Fruit fly (Drosophila melanogaster) whole organism, prepupa: Measurements from ENCODE around the gene wisp.

Experiments
- CG11762 ChIP-seq: fragments of 200-800 bp; sonication (Bioruptor generic); optimal IDR thresholded peaks from 3 replicates; lab custom pipeline; 2016; ENCODE audit warnings: missing biosample characterization, missing genetic modification characterization; ENCODE audit not compliant: insufficient read depth
- CG1621 ChIP-seq: fragments of 200-800 bp; sonication (Bioruptor generic); optimal IDR thresholded peaks from 3 replicates; lab custom pipeline; 2018; ENCODE audit warnings: missing biosample characterization, mild to moderate bottlenecking, missing genetic modification characterization
- CG16779 ChIP-seq: fragments of 200-800 bp; sonication (Bioruptor generic); optimal IDR thresholded peaks from 3 replicates; lab custom pipeline; 2017; ENCODE audit warnings: missing biosample characterization, mild to moderate bottlenecking, missing genetic modification characterization
- CG32006 ChIP-seq: fragments of 200-800 bp; sonication (Bioruptor generic); optimal IDR thresholded peaks from 3 replicates; lab custom pipeline; 2017; ENCODE audit warnings: missing biosample characterization, mild to moderate bottlenecking, missing genetic modification characterization
- CG4318 ChIP-seq: fragments of 200-800 bp; sonication (Bioruptor generic); optimal IDR thresholded peaks from 3 replicates; lab custom pipeline; 2017; ENCODE audit warnings: missing biosample characterization, mild to moderate bottlenecking, missing genetic modification characterization
- CG6163 ChIP-seq: fragments of 200-800 bp; sonication (Bioruptor generic); IDR thresholded peaks from 3 replicates; pipeline ENCODE4 v1.3.6; 2022; ENCODE audit warnings: missing biosample characterization, missing genetic modification characterization
- CG6792 ChIP-seq: fragments of 200-800 bp; sonication (Bioruptor generic); optimal IDR thresholded peaks from 3 replicates; lab custom pipeline; 2016; ENCODE audit warnings: missing biosample characterization, missing genetic modification characterization
- CG8319 ChIP-seq: fragments of 200-800 bp; sonication (Bioruptor generic); optimal IDR thresholded peaks from 3 replicates; lab custom pipeline; 2016; ENCODE audit warnings: missing biosample characterization, missing genetic modification characterization
- OdsH ChIP-seq: fragments of 200-800 bp; sonication (Bioruptor generic); optimal IDR thresholded peaks from 3 replicates; lab custom pipeline; 2016; ENCODE audit warnings: missing biosample characterization, missing genetic modification characterization
- Sox14 ChIP-seq: fragments of 200-800 bp; sonication (Bioruptor generic); optimal IDR thresholded peaks from 3 replicates; lab custom pipeline; 2016; ENCODE audit warnings: missing biosample characterization, missing genetic modification characterization
- Sox15 ChIP-seq: fragments of 200-800 bp; sonication (Bioruptor generic); optimal IDR thresholded peaks from 3 replicates; lab custom pipeline; 2016; ENCODE audit warnings: missing biosample characterization, missing genetic modification characterization
- dsx ChIP-seq: fragments of 200-800 bp; optimal IDR thresholded peaks from 3 replicates; lab custom pipeline; 2019; ENCODE audit warnings: missing biosample characterization, mild to moderate bottlenecking, missing genetic modification characterization, moderate library complexity; ENCODE audit not compliant: poor library complexity, severe bottlenecking
- eg ChIP-seq: fragments of 200-800 bp; sonication (Bioruptor generic); IDR thresholded peaks from 3 replicates; pipeline ENCODE4 v1.3.6; 2022; ENCODE audit warnings: missing biosample characterization, missing genetic modification characterization

DNA sequence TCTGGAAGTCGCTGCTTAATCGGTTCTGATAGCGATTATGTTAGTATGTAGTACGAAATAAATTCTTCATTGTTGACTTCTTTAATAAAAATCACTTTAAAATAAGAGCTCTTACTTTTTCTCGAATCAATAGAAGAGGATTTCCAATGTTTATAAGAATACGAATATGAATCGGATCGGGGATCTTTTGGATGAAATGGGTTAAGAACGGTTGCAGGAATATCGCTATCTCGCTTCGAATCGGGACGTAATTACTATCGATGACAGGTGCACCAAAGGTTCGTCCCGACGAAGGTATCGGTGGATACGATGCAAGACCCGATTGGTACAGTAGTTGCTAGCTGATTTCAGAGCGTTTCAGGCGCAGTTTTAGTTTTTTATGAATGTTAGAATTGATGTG is at the start of gene wisp:
- no peak for TF ChIP-seq CG8319
- no peak for TF ChIP-seq eg (GFP tag; lab: Robert Waterston, UW)
- no peak for TF ChIP-seq CG16779 (tag; lab: Kevin White, UChicago)
- no peak for TF ChIP-seq CG1621 (tag; lab: Kevin White, UChicago)
- no peak for TF ChIP-seq OdsH (GFP tag; lab: Kevin White, UChicago)
- no peak for TF ChIP-seq dsx (GFP tag; lab: Kevin White, UChicago)
- no peak for TF ChIP-seq CG32006 (GFP tag; lab: Kevin White, UChicago)
- TF ChIP-seq CG6163 (GFP tag; lab: Robert Waterston, UW): no peak
- TF ChIP-seq Sox14: no peak
- TF ChIP-seq CG4318 (GFP tag; lab: Kevin White, UChicago): no peak
- TF ChIP-seq Sox15 (GFP tag; lab: Kevin White, UChicago): no peak
- no peak for TF ChIP-seq CG11762 (GFP tag; lab: Kevin White, UChicago)
- TF ChIP-seq CG6792 (GFP tag; lab: Kevin White, UChicago): no peak
